Worm (Caenorhabditis elegans) whole organism, L3 larva: ENCODE data around the gene K10D11.7.

Source experiments
- ceh-82 ChIP-seq: fragments of 150-350 bp; optimal IDR thresholded peaks from 2 replicates; lab custom pipeline; 2014; ENCODE audit warnings: missing biosample characterization, missing genetic modification characterization
- egl-27 ChIP-seq: sonication (generic microtip); optimal IDR thresholded peaks from 4 replicates; lab custom pipeline; 2017; ENCODE audit warnings: missing biosample characterization, missing genetic modification reagents, missing genetic modification characterization
- fkh-10 ChIP-seq: sonication (generic microtip); optimal IDR thresholded peaks from 2 replicates; lab custom pipeline; 2017; ENCODE audit warnings: missing biosample characterization, missing genetic modification reagents, missing genetic modification characterization
- mdl-1 ChIP-seq: fragments of 150-350 bp; optimal IDR thresholded peaks from 2 replicates; lab custom pipeline; 2014; ENCODE audit warnings: missing biosample characterization, missing genetic modification characterization
- nhr-12 ChIP-seq: fragments of 150-350 bp; optimal IDR thresholded peaks from 2 replicates; lab custom pipeline; 2014; ENCODE audit warnings: missing biosample characterization, missing genetic modification characterization
- nhr-76 ChIP-seq: fragments of 150-350 bp; sonication (generic microtip); optimal IDR thresholded peaks from 5 replicates; lab custom pipeline; 2014; ENCODE audit warnings: missing biosample characterization, missing genetic modification characterization
- pha-4 ChIP-seq: fragments of 150-350 bp; optimal IDR thresholded peaks from 2 replicates; lab custom pipeline; 2014; ENCODE audit warnings: missing biosample characterization, missing genetic modification reagents, missing genetic modification characterization
- zag-1 ChIP-seq: fragments of 150-350 bp; optimal IDR thresholded peaks from 2 replicates; lab custom pipeline; 2014; ENCODE audit warnings: missing biosample characterization, missing genetic modification characterization
- ztf-4 ChIP-seq: fragments of 150-350 bp; optimal IDR thresholded peaks from 2 replicates; lab custom pipeline; 2014; ENCODE audit warnings: missing biosample characterization, missing genetic modification characterization

- TF ChIP-seq egl-27: no peak
- no peak for TF ChIP-seq nhr-76 (tag; lab: Kevin White, UChicago)
- no peak for TF ChIP-seq ceh-82
- no peak for TF ChIP-seq mdl-1 (tag; lab: Kevin White, UChicago)
- no peak for TF ChIP-seq zag-1 (tag; lab: Kevin White, UChicago)
- no peak for TF ChIP-seq fkh-10 (GFP tag; lab: Kevin White, UChicago)
- TF ChIP-seq nhr-12 (tag; lab: Kevin White, UChicago): no peak
- TF ChIP-seq ztf-4 (tag; lab: Kevin White, UChicago): no peak
- peak; percentile 64 for TF ChIP-seq pha-4 (tag; lab: Kevin White, UChicago)
These were observed 36.4 kb upstream of the K10D11.7 start for ce11 chrIV:13032153-13032552.
